Fruit fly (Drosophila melanogaster): ENCODE measurements around the gene CG45012.
A peak's percentile ranks its signal among the peaks of the same experiment; 100 is the strongest.

dm6 chr2L:11845159-11845788, 10.9 kb downstream of the CG45012 start:
- TF ChIP-seq spab (GFP tag; optimal IDR thresholded peaks at IDR 0.05) (no peak), Ets21C (GFP tag; optimal IDR thresholded peaks at IDR 0.05) (no peak), CG11294 (GFP tag; IDR thresholded peaks at IDR 0.05) (no peak), CG8632 (GFP tag; optimal IDR thresholded peaks at IDR 0.05) (no peak), CG8119 (GFP tag; IDR thresholded peaks at IDR 0.05) (no peak), fkh (GFP tag; optimal IDR thresholded peaks at IDR 0.05) (peak; percentile 85), eg (GFP tag; IDR thresholded peaks at IDR 0.05) (no peak), CG10631 (GFP tag; optimal IDR thresholded peaks at IDR 0.05) (no peak), Gug (GFP tag; IDR thresholded peaks at IDR 0.05) (no peak), Sox102F (GFP tag; optimal IDR thresholded peaks at IDR 0.05) (no peak), Lpt (GFP tag; optimal IDR thresholded peaks at IDR 0.05) (no peak), CG3919 (GFP tag; optimal IDR thresholded peaks at IDR 0.05) (no peak), CG6808 (GFP tag; optimal IDR thresholded peaks at IDR 0.05) (no peak), pdm3 (GFP tag; optimal IDR thresholded peaks at IDR 0.05) (no peak)
